Fruit fly (Drosophila melanogaster) whole organism, embryonic: Measurements from ENCODE around the gene CG17344.
A peak's percentile ranks its signal among the peaks of the same experiment; 100 is the strongest.

Source experiments
- Atf-2 ChIP-seq: fragments of 200-800 bp; sonication (Bioruptor generic); optimal IDR thresholded peaks from 2 replicates; lab custom pipeline; 2016; ENCODE audit warnings: missing biosample characterization, missing genetic modification characterization
- B-H2 ChIP-seq: fragments of 200-800 bp; sonication (Bioruptor generic); optimal IDR thresholded peaks from 2 replicates; lab custom pipeline; 2018; ENCODE audit warnings: missing biosample characterization, mild to moderate bottlenecking, missing genetic modification characterization
- Bteb2 ChIP-seq: fragments of 200-800 bp; sonication (Bioruptor generic); optimal IDR thresholded peaks from 2 replicates; lab custom pipeline; 2016; ENCODE audit warnings: missing biosample characterization, missing genetic modification characterization
- CG10959 ChIP-seq: fragments of 200-800 bp; sonication (Bioruptor generic); IDR thresholded peaks from 2 replicates; pipeline ENCODE4 v1.3.6; 2022; ENCODE audit warnings: missing biosample characterization, missing genetic modification characterization
- CG11398 ChIP-seq: fragments of 200-800 bp; sonication (Bioruptor generic); optimal IDR thresholded peaks from 2 replicates; lab custom pipeline; 2016; ENCODE audit warnings: missing biosample characterization, missing genetic modification characterization
- CG12744 ChIP-seq: fragments of 200-800 bp; sonication (Bioruptor generic); optimal IDR thresholded peaks from 2 replicates; lab custom pipeline; 2016; ENCODE audit warnings: missing biosample characterization, missing genetic modification characterization
- CG14014 ChIP-seq: fragments of 200-800 bp; sonication (Bioruptor generic); IDR thresholded peaks from 2 replicates; pipeline ENCODE4 v1.3.6; 2022; ENCODE audit warnings: missing biosample characterization, missing genetic modification characterization
- CG14441 ChIP-seq: fragments of 200-800 bp; sonication (Bioruptor generic); IDR thresholded peaks from 2 replicates; pipeline ENCODE4 v1.3.6; 2022; ENCODE audit warnings: missing biosample characterization, missing genetic modification characterization
- CG14710 ChIP-seq: fragments of 200-800 bp; sonication (Bioruptor generic); optimal IDR thresholded peaks from 3 replicates; lab custom pipeline; 2019; ENCODE audit warnings: missing biosample characterization, mild to moderate bottlenecking, missing genetic modification characterization, moderate library complexity
- CG14860 ChIP-seq: fragments of 200-800 bp; sonication (Bioruptor generic); IDR thresholded peaks from 3 replicates; pipeline ENCODE4 v1.3.6; 2022; ENCODE audit warnings: missing biosample characterization, missing genetic modification characterization; ENCODE audit not compliant: partially characterized antibody
- CG15601 ChIP-seq: fragments of 200-800 bp; sonication (Bioruptor generic); optimal IDR thresholded peaks from 3 replicates; lab custom pipeline; 2019; ENCODE audit warnings: missing biosample characterization, mild to moderate bottlenecking, missing genetic modification characterization, moderate library complexity
- CG15696 ChIP-seq: fragments of 200-800 bp; sonication (Bioruptor generic); optimal IDR thresholded peaks from 2 replicates; lab custom pipeline; 2019; ENCODE audit warnings: missing biosample characterization, mild to moderate bottlenecking, missing genetic modification characterization, moderate library complexity
- CG1647 ChIP-seq: fragments of 200-800 bp; sonication (Bioruptor generic); optimal IDR thresholded peaks from 3 replicates; lab custom pipeline; 2016; ENCODE audit warnings: missing biosample characterization, missing genetic modification characterization
- CG16815 ChIP-seq: fragments of 200-800 bp; sonication (Bioruptor generic); optimal IDR thresholded peaks from 3 replicates; lab custom pipeline; 2017; ENCODE audit warnings: missing biosample characterization, mild to moderate bottlenecking, missing genetic modification characterization
- CG17829 ChIP-seq: fragments of 200-800 bp; optimal IDR thresholded peaks from 2 replicates; lab custom pipeline; 2019; ENCODE audit warnings: missing biosample characterization, mild to moderate bottlenecking, missing genetic modification characterization, moderate library complexity
- CG18476 ChIP-seq: fragments of 200-800 bp; sonication (Bioruptor generic); optimal IDR thresholded peaks from 2 replicates; lab custom pipeline; 2016; ENCODE audit warnings: missing biosample characterization, mild to moderate bottlenecking, missing genetic modification characterization
- CG2116 ChIP-seq: fragments of 200-800 bp; sonication (Bioruptor generic); optimal IDR thresholded peaks from 3 replicates; lab custom pipeline; 2018; ENCODE audit warnings: missing biosample characterization, mild to moderate bottlenecking, missing genetic modification characterization
- CG31388 ChIP-seq: fragments of 200-800 bp; sonication (Bioruptor generic); optimal IDR thresholded peaks from 2 replicates; lab custom pipeline; 2016; ENCODE audit warnings: missing biosample characterization, missing genetic modification characterization
- CG33213 ChIP-seq: fragments of 200-800 bp; sonication (Bioruptor generic); optimal IDR thresholded peaks from 3 replicates; lab custom pipeline; 2016; ENCODE audit warnings: missing biosample characterization, missing genetic modification characterization
- CG6175 ChIP-seq: fragments of 200-800 bp; sonication (Bioruptor generic); IDR thresholded peaks from 3 replicates; pipeline ENCODE4 v1.3.6; 2022; ENCODE audit warnings: missing biosample characterization, missing genetic modification characterization
- CG7963 ChIP-seq: fragments of 200-800 bp; sonication (Bioruptor generic); IDR thresholded peaks from 3 replicates; pipeline ENCODE4 v1.3.6; 2022; ENCODE audit warnings: missing biosample characterization, missing genetic modification characterization; ENCODE audit not compliant: partially characterized antibody
- CG8388 ChIP-seq: fragments of 200-800 bp; sonication (Bioruptor generic); optimal IDR thresholded peaks from 2 replicates; lab custom pipeline; 2019; ENCODE audit warnings: missing biosample characterization, mild to moderate bottlenecking, missing genetic modification characterization, moderate library complexity
- CG8765 ChIP-seq: fragments of 200-800 bp; sonication (Bioruptor generic); IDR thresholded peaks from 2 replicates; pipeline ENCODE4 v1.3.6; 2022; ENCODE audit warnings: missing biosample characterization, missing genetic modification characterization
- CG8944 ChIP-seq: fragments of 200-800 bp; sonication (Bioruptor generic); optimal IDR thresholded peaks from 3 replicates; lab custom pipeline; 2016; ENCODE audit warnings: missing biosample characterization, missing genetic modification characterization
- CG9215 ChIP-seq: fragments of 200-800 bp; sonication (Bioruptor generic); IDR thresholded peaks from 2 replicates; pipeline ENCODE4 v1.3.6; 2022; ENCODE audit warnings: missing biosample characterization, missing genetic modification characterization
- CG9727 ChIP-seq: fragments of 200-800 bp; sonication (Bioruptor generic); optimal IDR thresholded peaks from 3 replicates; lab custom pipeline; 2017; ENCODE audit warnings: missing biosample characterization, mild to moderate bottlenecking, missing genetic modification characterization
- Dek ChIP-seq: fragments of 200-800 bp; sonication (Bioruptor generic); optimal IDR thresholded peaks from 3 replicates; lab custom pipeline; 2019; ENCODE audit warnings: missing biosample characterization, mild to moderate bottlenecking, missing genetic modification characterization, moderate library complexity
- GATAe ChIP-seq: fragments of 200-800 bp; sonication (Bioruptor generic); conservative IDR thresholded peaks from 2 replicates; pipeline ENCODE4 v1.3.6; 2022; ENCODE audit warnings: missing biosample characterization, missing genetic modification characterization
- NFAT ChIP-seq: fragments of 200-800 bp; sonication (Bioruptor generic); IDR thresholded peaks from 2 replicates; pipeline ENCODE4 v1.3.6; 2022; ENCODE audit warnings: missing biosample characterization, missing genetic modification characterization
- Neu2 ChIP-seq: fragments of 200-800 bp; sonication (Bioruptor generic); optimal IDR thresholded peaks from 3 replicates; lab custom pipeline; 2016; ENCODE audit warnings: missing biosample characterization, missing genetic modification characterization, borderline replicate concordance
- Opbp ChIP-seq: fragments of 200-800 bp; sonication (Bioruptor generic); IDR thresholded peaks from 3 replicates; pipeline ENCODE4 v1.3.6; 2022; ENCODE audit warnings: missing biosample characterization, missing genetic modification characterization; ENCODE audit not compliant: partially characterized antibody
- Poxn ChIP-seq: fragments of 200-800 bp; sonication (Bioruptor generic); IDR thresholded peaks from 2 replicates; pipeline ENCODE4 v1.3.6; 2022; ENCODE audit warnings: missing biosample characterization, missing genetic modification characterization
- Trl ChIP-seq, 3 experiments: fragments of >200 bp in 2 of 3; fragments of 200-800 bp in 1 of 3; sonication (Bioruptor generic) in 1 of 3; optimal IDR thresholded peaks; 2 replicates in 1 of 3; 3 replicates in 2 of 3; lab custom pipeline; 2016 to 2017; ENCODE audit warnings: missing biosample characterization in 1 of 3, missing genetic modification characterization in 1 of 3
- ato ChIP-seq: fragments of 200-800 bp; sonication (Bioruptor generic); IDR thresholded peaks from 2 replicates; pipeline ENCODE4 v1.3.6; 2022; ENCODE audit warnings: missing biosample characterization, missing genetic modification characterization; ENCODE audit not compliant: partially characterized antibody
- bbx ChIP-seq: fragments of 200-800 bp; sonication (Bioruptor generic); IDR thresholded peaks from 2 replicates; pipeline ENCODE4 v1.3.6; 2022; ENCODE audit warnings: missing biosample characterization, missing genetic modification characterization; ENCODE audit not compliant: partially characterized antibody
- br ChIP-seq: fragments of >200 bp; optimal IDR thresholded peaks from 2 replicates; lab custom pipeline; 2017
- crp ChIP-seq, 2 experiments: fragments of 200-800 bp; sonication (Bioruptor generic); optimal IDR thresholded peaks; 2 replicates in 1 of 2; 3 replicates in 1 of 2; lab custom pipeline; 2017; ENCODE audit warnings: missing biosample characterization in 2 of 2, missing genetic modification characterization in 2 of 2, mild to moderate bottlenecking in 1 of 2, moderate library complexity in 1 of 2
- hb ChIP-seq: fragments of 200-800 bp; sonication (Bioruptor generic); IDR thresholded peaks from 3 replicates; pipeline ENCODE4 v1.3.6; 2022; ENCODE audit warnings: missing biosample characterization, missing genetic modification characterization; ENCODE audit not compliant: partially characterized antibody
- ind ChIP-seq: fragments of 200-800 bp; sonication (Bioruptor generic); optimal IDR thresholded peaks from 3 replicates; lab custom pipeline; 2016; ENCODE audit warnings: missing biosample characterization, missing genetic modification characterization
- mam ChIP-seq: fragments of 200-800 bp; sonication (Bioruptor generic); optimal IDR thresholded peaks from 3 replicates; lab custom pipeline; 2016; ENCODE audit warnings: missing biosample characterization, missing genetic modification characterization
- mld ChIP-seq: fragments of 200-800 bp; sonication (Bioruptor generic); IDR thresholded peaks from 3 replicates; pipeline ENCODE4 v1.3.6; 2022; ENCODE audit warnings: missing biosample characterization, missing genetic modification characterization; ENCODE audit not compliant: partially characterized antibody
- nerfin-1 ChIP-seq: fragments of 200-800 bp; sonication (Bioruptor generic); optimal IDR thresholded peaks from 3 replicates; lab custom pipeline; 2019; ENCODE audit warnings: missing biosample characterization, mild to moderate bottlenecking, missing genetic modification characterization, moderate library complexity
- oc ChIP-seq: fragments of 200-800 bp; sonication (Bioruptor generic); optimal IDR thresholded peaks from 2 replicates; lab custom pipeline; 2018; ENCODE audit warnings: missing biosample characterization, mild to moderate bottlenecking, missing genetic modification characterization, moderate library complexity
- pho ChIP-seq: fragments of 200-800 bp; sonication (Bioruptor generic); optimal IDR thresholded peaks from 2 replicates; lab custom pipeline; 2016; ENCODE audit warnings: missing biosample characterization, missing genetic modification characterization
- sd ChIP-seq: fragments of 200-800 bp; sonication (Bioruptor generic); optimal IDR thresholded peaks from 3 replicates; lab custom pipeline; 2018; ENCODE audit warnings: missing biosample characterization, mild to moderate bottlenecking, missing genetic modification characterization, moderate library complexity
- sob ChIP-seq: fragments of 200-800 bp; sonication (Bioruptor generic); IDR thresholded peaks from 2 replicates; pipeline ENCODE4 v1.3.6; 2022; ENCODE audit warnings: missing biosample characterization, missing genetic modification characterization
- twi ChIP-seq: fragments of 200-800 bp; optimal IDR thresholded peaks from 2 replicates; lab custom pipeline; 2019; ENCODE audit warnings: missing biosample characterization, mild to moderate bottlenecking, missing genetic modification characterization, moderate library complexity

The CG17344 gene

DNA sequence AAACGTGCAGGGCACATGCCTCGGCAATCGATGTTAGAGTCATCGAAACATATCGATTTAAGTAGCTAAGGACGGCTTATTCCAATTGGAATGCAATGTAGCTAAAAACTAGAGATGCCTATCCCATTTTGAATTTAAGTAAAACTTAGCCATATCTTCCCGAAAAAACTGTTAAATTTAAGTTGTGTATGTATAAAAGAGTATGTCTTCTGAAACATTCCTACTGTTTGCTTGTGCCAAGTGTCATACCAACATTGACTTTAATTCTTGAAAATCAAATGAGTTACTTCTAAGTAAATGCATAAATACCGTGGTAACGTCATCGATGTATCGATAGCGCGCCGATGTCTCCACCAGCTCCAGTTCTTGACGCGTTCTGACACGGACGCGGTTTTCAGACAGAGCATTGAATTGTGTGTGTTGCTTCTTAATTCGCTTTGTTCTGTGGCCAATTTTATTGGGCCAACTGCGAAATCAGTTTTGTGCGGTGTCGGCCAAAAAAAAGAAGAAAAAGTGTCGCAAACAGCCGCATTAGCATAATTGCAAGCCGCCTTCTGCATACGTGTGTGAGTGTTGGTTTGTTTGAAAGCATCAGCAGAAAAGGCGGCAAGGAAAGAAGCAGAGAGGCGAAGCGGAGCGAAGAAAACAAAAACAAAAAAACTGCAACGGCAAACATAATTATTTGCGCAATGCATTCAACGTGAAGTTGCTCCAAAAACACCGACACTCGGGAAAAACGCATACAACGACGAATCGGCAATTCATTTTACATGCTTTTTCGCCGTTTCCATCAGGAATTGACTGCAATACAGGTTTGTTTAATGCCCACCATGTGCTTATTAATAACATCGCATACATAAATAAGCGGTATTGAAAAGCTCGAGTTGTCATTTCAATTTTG lies 31.9 kb downstream of the CG17344 start, which contains the start of gene brat (continued):
- peak; percentile 44 for TF ChIP-seq Atf-2 (GFP tag; lab: Kevin White, UChicago)
- peak in 1 of 2 experiments; percentile 5 for TF ChIP-seq crp (GFP tag; optimal IDR thresholded peaks at IDR 0.05; lab: Kevin White, UChicago)
- no peak for TF ChIP-seq Poxn (GFP tag; lab: Robert Waterston, UW)
- TF ChIP-seq bbx (GFP tag; lab: Robert Waterston, UW), result peak; percentile 87
- peak; percentile 87 for TF ChIP-seq CG2116
- peak; percentile 75 for TF ChIP-seq CG14710 (tag; lab: Kevin White, UChicago)
- peak; percentile 59 for TF ChIP-seq pho (GFP tag; lab: Kevin White, UChicago)
- TF ChIP-seq CG17829 (tag; lab: Kevin White, UChicago), result peak; percentile 75
- peak; percentile 18 for TF ChIP-seq Dek (tag; lab: Kevin White, UChicago)
- TF ChIP-seq CG11398 (GFP tag; lab: Kevin White, UChicago), result peak; percentile 13
- TF ChIP-seq CG9727 (GFP tag; lab: Kevin White, UChicago), result peak; percentile 58
- TF ChIP-seq CG15601, result peak; percentile 14
- no peak for TF ChIP-seq CG12744
- TF ChIP-seq CG9215 (GFP tag; lab: Robert Waterston, UW), result peak; percentile 60
- peak; percentile 8 for TF ChIP-seq CG1647
- TF ChIP-seq twi (tag; lab: Kevin White, UChicago), result peak; percentile 46
- TF ChIP-seq mld (GFP tag; lab: Robert Waterston, UW), result peak; percentile 78; the same call in 1 of the 3 replicates
- peak; percentile 5 for TF ChIP-seq CG18476 (GFP tag; lab: Kevin White, UChicago)
- TF ChIP-seq Trl (optimal IDR thresholded peaks at IDR 0.05; lab: Kevin White, UChicago), result no peak
- peak; percentile 77 for TF ChIP-seq Trl (GFP tag; optimal IDR thresholded peaks at IDR 0.05; lab: Kevin White, UChicago)
- TF ChIP-seq sob (GFP tag; lab: Robert Waterston, UW), result peak; percentile 74
- no peak for TF ChIP-seq CG6175 (GFP tag; lab: Robert Waterston, UW)
- peak; percentile 91 for TF ChIP-seq CG14860 (GFP tag; lab: Robert Waterston, UW)
- TF ChIP-seq CG33213, result peak; percentile 47
- TF ChIP-seq CG8765, result no peak
- TF ChIP-seq GATAe, result no peak
- TF ChIP-seq CG8388 (GFP tag; lab: Kevin White, UChicago), result no peak
- TF ChIP-seq ato (GFP tag; lab: Robert Waterston, UW), result peak; percentile 68
- TF ChIP-seq br (lab: Kevin White, UChicago), result no peak
- TF ChIP-seq NFAT (GFP tag; lab: Robert Waterston, UW), result peak; percentile 29; the same call in 1 of the 2 replicates
- TF ChIP-seq sd, result peak; percentile 99
- peak; percentile 91 for TF ChIP-seq nerfin-1 (tag; lab: Kevin White, UChicago)
- peak; percentile 56 for TF ChIP-seq CG15696 (tag; lab: Kevin White, UChicago)
- TF ChIP-seq Opbp (GFP tag; lab: Robert Waterston, UW), result peak; percentile 87; the same call in 2 of the 3 replicates
- TF ChIP-seq mam (GFP tag; lab: Kevin White, UChicago), result peak; percentile 73
- peak; percentile 63 for TF ChIP-seq ind
- TF ChIP-seq CG16815, result no peak
- peak; percentile 85; the same call in 2 of the 3 replicates for TF ChIP-seq hb (GFP tag; lab: Robert Waterston, UW)
- TF ChIP-seq Neu2, result peak; percentile 6
- peak; percentile 38; the same call in 1 of the 2 replicates for TF ChIP-seq CG14014 (GFP tag; lab: Robert Waterston, UW)
- TF ChIP-seq oc (tag; lab: Kevin White, UChicago), result peak; percentile 17
- TF ChIP-seq CG7963 (GFP tag; lab: Robert Waterston, UW), result peak; percentile 78
- no peak for TF ChIP-seq CG10959
- no peak; the same call in 1 of the 2 replicates for TF ChIP-seq CG14441 (GFP tag; lab: Robert Waterston, UW)
- TF ChIP-seq Bteb2, result peak; percentile 35
- peak; percentile 55 for TF ChIP-seq CG8944 (GFP tag; lab: Kevin White, UChicago)
- TF ChIP-seq B-H2 (GFP tag; lab: Kevin White, UChicago), result peak; percentile 18
- no peak for TF ChIP-seq CG31388 (GFP tag; lab: Kevin White, UChicago)
